Worm (Caenorhabditis elegans) whole organism, L4/young adult: ENCODE data around the gene T28D9.1.

ENCODE experiments used
- W03F9.2 ChIP-seq: fragments of 150-350 bp; optimal IDR thresholded peaks from 2 replicates; lab custom pipeline; 2014; ENCODE audit warnings: missing biosample characterization, missing genetic modification characterization
- dao-5 ChIP-seq: sonication (generic microtip); optimal IDR thresholded peaks from 2 replicates; lab custom pipeline; 2016; ENCODE audit warnings: missing genotype, missing genetic modification characterization, moderate library complexity, missing compliant biosample characterization
- him-1 ChIP-seq: sonication (generic microtip); optimal IDR thresholded peaks from 2 replicates; lab custom pipeline; 2016; ENCODE audit warnings: missing genotype, missing genetic modification reagents, missing genetic modification characterization, missing compliant biosample characterization

- TF ChIP-seq dao-5 (tag; lab: Kevin White, UChicago) (no peak), W03F9.2 (tag; lab: Kevin White, UChicago) (no peak), him-1 (tag; lab: Kevin White, UChicago) (no peak)
Measured at ce11 chrII:6499067-6499466, 6.9 kb downstream of the T28D9.1 start, which contains the start of gene twk-49.
